Worm (Caenorhabditis elegans) whole organism, L4 larva: ENCODE results near the gene nspg-5.

Experiments used
- F49E8.2 ChIP-seq: sonication (generic microtip); optimal IDR thresholded peaks from 2 replicates; lab custom pipeline; 2016; ENCODE audit warnings: missing compliant biosample characterization, mild to moderate bottlenecking, missing genetic modification characterization, borderline replicate concordance
- T20F7.1 ChIP-seq: fragments of 200-800 bp; sonication (Bioruptor generic); optimal IDR thresholded peaks from 2 replicates; lab custom pipeline; 2018; ENCODE audit warnings: mild to moderate bottlenecking, missing genetic modification characterization, missing compliant biosample characterization
- Y48G9A.11 ChIP-seq: fragments of 200-800 bp; sonication (Bioruptor generic); IDR thresholded peaks from 2 replicates; pipeline ENCODE4 v1.3.6; 2022; ENCODE audit warnings: missing genetic modification reagents, missing genetic modification characterization, missing compliant biosample characterization
- Y5F2A.4 ChIP-seq: fragments of 200-800 bp; sonication (Bioruptor generic); optimal IDR thresholded peaks from 2 replicates; lab custom pipeline; 2018; ENCODE audit warnings: mild to moderate bottlenecking, missing genetic modification characterization, missing compliant biosample characterization
- ZK546.5 ChIP-seq, 2 experiments: sonication (generic microtip); optimal IDR thresholded peaks; 2 replicates each; lab custom pipeline; 2017; ENCODE audit warnings: missing biosample characterization in 2 of 2, missing genetic modification characterization in 2 of 2
- aha-1 ChIP-seq: fragments of 150-350 bp; peaks from one replicate; lab custom pipeline; 2014; ENCODE audit warnings: missing biosample characterization, missing genetic modification characterization
- arid-1 ChIP-seq: fragments of 200-800 bp; sonication (Bioruptor generic); conservative IDR thresholded peaks from 2 replicates; pipeline ENCODE4 v1.3.6; 2022; ENCODE audit warnings: missing genetic modification reagents, missing genetic modification characterization, missing compliant biosample characterization
- attf-4 ChIP-seq: sonication (generic microtip); optimal IDR thresholded peaks from 3 replicates; lab custom pipeline; 2017; ENCODE audit warnings: missing biosample characterization, missing genetic modification characterization
- ceh-20 ChIP-seq: fragments of 200-800 bp; sonication (Bioruptor generic); IDR thresholded peaks from 2 replicates; pipeline ENCODE4 v1.3.6; 2022; ENCODE audit warnings: missing genetic modification reagents, missing genetic modification characterization, missing compliant biosample characterization
- ceh-28 ChIP-seq: fragments of 150-350 bp; optimal IDR thresholded peaks from 2 replicates; lab custom pipeline; 2014; ENCODE audit warnings: missing biosample characterization, missing genetic modification reagents, missing genetic modification characterization
- cey-2 ChIP-seq: sonication (generic microtip); optimal IDR thresholded peaks from 3 replicates; lab custom pipeline; 2017; ENCODE audit warnings: missing genetic modification characterization, mild to moderate bottlenecking, missing compliant biosample characterization, antibody characterized with exemption, borderline replicate concordance; ENCODE audit not compliant: insufficient read depth
- daf-12 ChIP-seq: fragments of 150-350 bp; optimal IDR thresholded peaks from 2 replicates; lab custom pipeline; 2014; ENCODE audit warnings: missing biosample characterization, missing genetic modification reagents, missing genetic modification characterization
- daf-16 ChIP-seq, 3 experiments: sonication (generic microtip); optimal IDR thresholded peaks; 2 replicates each; lab custom pipeline; 2016 to 2017; ENCODE audit warnings: missing genetic modification characterization in 3 of 3, missing genetic modification reagents in 3 of 3, mild to moderate bottlenecking in 2 of 3, missing compliant biosample characterization in 2 of 3, missing biosample characterization in 1 of 3, moderate library complexity in 1 of 3
- daf-19 ChIP-seq: fragments of 200-800 bp; sonication (Bioruptor generic); conservative IDR thresholded peaks from 2 replicates; pipeline ENCODE4 v1.3.6; 2022; ENCODE audit warnings: missing genetic modification characterization, missing compliant biosample characterization
- daf-8 ChIP-seq: fragments of 200-800 bp; sonication (Bioruptor generic); IDR thresholded peaks from 2 replicates; pipeline ENCODE4 v1.3.6; 2022; ENCODE audit warnings: missing genetic modification characterization, missing compliant biosample characterization
- dmd-8 ChIP-seq: fragments of 200-800 bp; sonication (Bioruptor generic); IDR thresholded peaks from 2 replicates; pipeline ENCODE4 v1.3.6; 2022; ENCODE audit warnings: missing genetic modification characterization, missing compliant biosample characterization
- dmd-9 ChIP-seq: fragments of 200-800 bp; sonication (Bioruptor generic); IDR thresholded peaks from 2 replicates; pipeline ENCODE4 v1.3.6; 2022; ENCODE audit warnings: missing genetic modification reagents, missing genetic modification characterization, missing compliant biosample characterization
- dpl-1 ChIP-seq: fragments of 150-350 bp; optimal IDR thresholded peaks from 2 replicates; lab custom pipeline; 2014; ENCODE audit warnings: missing biosample characterization, missing genetic modification reagents, missing genetic modification characterization
- dve-1 ChIP-seq: sonication (generic microtip); optimal IDR thresholded peaks from 2 replicates; lab custom pipeline; 2017; ENCODE audit warnings: antibody characterized with exemption, mild to moderate bottlenecking, missing genetic modification characterization, missing compliant biosample characterization; ENCODE audit not compliant: insufficient read depth
- fkh-10 ChIP-seq: fragments of 150-350 bp; optimal IDR thresholded peaks from 2 replicates; lab custom pipeline; 2014; ENCODE audit warnings: missing biosample characterization, missing genetic modification reagents, missing genetic modification characterization
- fos-1 ChIP-seq: fragments of 150-350 bp; optimal IDR thresholded peaks from 2 replicates; lab custom pipeline; 2014; ENCODE audit warnings: missing biosample characterization, missing genetic modification characterization
- hif-1 ChIP-seq, 2 experiments: sonication (generic microtip); optimal IDR thresholded peaks; 2 replicates each; lab custom pipeline; 2016 to 2017; ENCODE audit warnings: missing compliant biosample characterization in 2 of 2, missing genetic modification characterization in 2 of 2, missing genetic modification reagents in 2 of 2, missing genotype in 2 of 2, mild to moderate bottlenecking in 1 of 2
- hlh-30 ChIP-seq: sonication (generic microtip); optimal IDR thresholded peaks from 2 replicates; lab custom pipeline; 2017; ENCODE audit warnings: antibody characterized with exemption, mild to moderate bottlenecking, missing genetic modification characterization, missing compliant biosample characterization; ENCODE audit not compliant: insufficient read depth
- hmg-1.1 ChIP-seq: fragments of 200-800 bp; sonication (Bioruptor generic); IDR thresholded peaks from 2 replicates; pipeline ENCODE4 v1.3.6; 2022; ENCODE audit warnings: missing genetic modification reagents, missing genetic modification characterization, missing compliant biosample characterization
- lin-15B ChIP-seq: fragments of 150-350 bp; sonication (generic microtip); optimal IDR thresholded peaks from 3 replicates; lab custom pipeline; 2014; ENCODE audit warnings: missing biosample characterization, missing genetic modification characterization
- lin-29 ChIP-seq: fragments of 200-800 bp; sonication (Bioruptor generic); IDR thresholded peaks from 2 replicates; pipeline ENCODE4 v1.3.6; 2022; ENCODE audit warnings: missing genetic modification reagents, missing genetic modification characterization, missing compliant biosample characterization
- madf-5 ChIP-seq, 2 experiments: fragments of 200-800 bp; sonication (Bioruptor generic); IDR thresholded peaks; 2 replicates each; pipeline ENCODE4 v1.3.6; 2022; ENCODE audit warnings: missing compliant biosample characterization in 2 of 2, missing genetic modification characterization in 2 of 2
- madf-9 ChIP-seq: fragments of 200-800 bp; sonication (Bioruptor generic); conservative IDR thresholded peaks from 2 replicates; pipeline ENCODE4 v1.3.6; 2022; ENCODE audit warnings: missing genetic modification reagents, missing genetic modification characterization, missing compliant biosample characterization
- mdl-1 ChIP-seq, 2 experiments: fragments of 150-350 bp in 1 of 2; sonication (generic microtip) in 1 of 2; optimal IDR thresholded peaks; 2 replicates each; lab custom pipeline; 2014 to 2017; ENCODE audit warnings: missing biosample characterization in 2 of 2, missing genetic modification characterization in 2 of 2
- mes-2 ChIP-seq: sonication (generic microtip); optimal IDR thresholded peaks from 2 replicates; lab custom pipeline; 2016; ENCODE audit warnings: missing genotype, mild to moderate bottlenecking, missing genetic modification characterization, missing compliant biosample characterization; ENCODE audit not compliant: poor library complexity, severe bottlenecking
- mxl-2 ChIP-seq: fragments of 200-800 bp; sonication (Bioruptor generic); conservative IDR thresholded peaks from 2 replicates; pipeline ENCODE4 v1.3.6; 2022; ENCODE audit warnings: missing genetic modification reagents, missing genetic modification characterization, missing compliant biosample characterization
- nhr-237 ChIP-seq: sonication (generic microtip); optimal IDR thresholded peaks from 2 replicates; lab custom pipeline; 2017; ENCODE audit warnings: missing biosample characterization, missing genetic modification characterization
- nhr-42 ChIP-seq: fragments of 200-800 bp; sonication (Bioruptor generic); IDR thresholded peaks from 2 replicates; pipeline ENCODE4 v1.3.6; 2022; ENCODE audit warnings: missing genetic modification characterization, missing compliant biosample characterization
- nhr-48 ChIP-seq: sonication (generic microtip); optimal IDR thresholded peaks from 2 replicates; lab custom pipeline; 2016; ENCODE audit warnings: mild to moderate bottlenecking, missing genetic modification characterization, missing compliant biosample characterization
- nhr-77 ChIP-seq: fragments of 150-350 bp; optimal IDR thresholded peaks from 2 replicates; lab custom pipeline; 2014; ENCODE audit warnings: missing biosample characterization, missing genetic modification characterization
- rbr-2 ChIP-seq: sonication (generic microtip); optimal IDR thresholded peaks from 2 replicates; lab custom pipeline; 2016; ENCODE audit warnings: missing genotype, missing genetic modification characterization, missing compliant biosample characterization
- snpc-1.2 ChIP-seq: fragments of 200-800 bp; sonication (Bioruptor generic); IDR thresholded peaks from 2 replicates; pipeline ENCODE4 v1.3.6; 2022; ENCODE audit warnings: missing genetic modification reagents, missing genetic modification characterization, missing compliant biosample characterization
- spr-3 ChIP-seq: fragments of 200-800 bp; sonication (Bioruptor generic); optimal IDR thresholded peaks from 2 replicates; lab custom pipeline; 2018; ENCODE audit warnings: mild to moderate bottlenecking, missing genetic modification characterization, missing compliant biosample characterization
- tra-1 ChIP-seq: fragments of 200-800 bp; sonication (Bioruptor generic); IDR thresholded peaks from 2 replicates; pipeline ENCODE4 v1.3.6; 2022; ENCODE audit warnings: missing genetic modification reagents, missing genetic modification characterization, missing compliant biosample characterization
- unc-39 ChIP-seq: sonication (generic microtip); optimal IDR thresholded peaks from 2 replicates; lab custom pipeline; 2017; ENCODE audit warnings: missing biosample characterization, missing genetic modification characterization
- zag-1 ChIP-seq: fragments of 150-350 bp; optimal IDR thresholded peaks from 2 replicates; lab custom pipeline; 2014; ENCODE audit warnings: missing biosample characterization, missing genetic modification characterization
- ztf-11 ChIP-seq: fragments of 150-350 bp; optimal IDR thresholded peaks from 2 replicates; lab custom pipeline; 2014; ENCODE audit warnings: missing biosample characterization, missing genetic modification characterization

The nspg-5 gene

ce11 chrX:2978100-2978499 lies 3.7 kb upstream of the nspg-5 start:
- no peak for TF ChIP-seq nhr-237 (tag; lab: Kevin White, UChicago)
- TF ChIP-seq lin-15B, result no peak
- TF ChIP-seq nhr-48 (tag; lab: Kevin White, UChicago), result no peak
- TF ChIP-seq ZK546.5 (tag; optimal IDR thresholded peaks at IDR 0.05; lab: Kevin White, UChicago), result no peak
- TF ChIP-seq Y5F2A.4, result no peak
- no peak for TF ChIP-seq dpl-1 (GFP tag; lab: Kevin White, UChicago)
- TF ChIP-seq dmd-9 (GFP tag; lab: Robert Waterston, UW), result no peak
- TF ChIP-seq rbr-2 (tag; lab: Kevin White, UChicago), result no peak

ce11 chrX:2983996-2984395 lies 2.2 kb downstream of the nspg-5 start, which contains the start of gene osm-5:
TSS of gene osm-5 (plus strand) at chrX:2984263.
- TF ChIP-seq Y48G9A.11 (no peak), ceh-20 (GFP tag; lab: Robert Waterston, UW) (no peak), mes-2 (no peak), mdl-1 (tag; optimal IDR thresholded peaks at IDR 0.05; lab: Kevin White, UChicago) (no peak), F49E8.2 (no peak), dmd-8 (GFP tag; lab: Robert Waterston, UW) (no peak), aha-1 (tag; lab: Kevin White, UChicago) (no peak), dve-1 (tag; lab: Kevin White, UChicago) (no peak), spr-3 (GFP tag; lab: Kevin White, UChicago) (no peak), daf-8 (GFP tag; lab: Robert Waterston, UW) (no peak), cey-2 (tag; lab: Kevin White, UChicago) (no peak), hlh-30 (tag; lab: Kevin White, UChicago) (no peak), zag-1 (tag; lab: Kevin White, UChicago) (no peak), attf-4 (no peak), madf-5 (GFP tag; IDR thresholded peaks at IDR 0.05; lab: Robert Waterston, UW) (no peak), ZK546.5 (tag; optimal IDR thresholded peaks at IDR 0.05; lab: Kevin White, UChicago) (no peak), madf-9 (GFP tag; lab: Robert Waterston, UW) (no peak), fkh-10 (GFP tag; lab: Kevin White, UChicago) (no peak)

ce11 chrX:2990145-2990544 lies 8.3 kb downstream of the nspg-5 start:
- TF ChIP-seq fkh-10 (GFP tag; lab: Kevin White, UChicago) (no peak), F49E8.2 (no peak), cey-2 (tag; lab: Kevin White, UChicago) (no peak)

ce11 chrX:2996318-2996717 lies 14.5 kb downstream of the nspg-5 start:
- TF ChIP-seq aha-1 (tag; lab: Kevin White, UChicago), result peak; percentile 68
- peak; percentile 39 for TF ChIP-seq ceh-28 (tag; lab: Kevin White, UChicago)
- 0 out of 2 replicates have a peak, but pooled peaks have one; percentile 8 for TF ChIP-seq madf-9 (GFP tag; lab: Robert Waterston, UW)
- TF ChIP-seq nhr-42 (GFP tag; lab: Robert Waterston, UW), result no peak
- TF ChIP-seq tra-1 (GFP tag; lab: Robert Waterston, UW), result no peak
- TF ChIP-seq nhr-77 (tag; lab: Kevin White, UChicago), result peak; percentile 28
- no peak for TF ChIP-seq snpc-1.2 (GFP tag; lab: Robert Waterston, UW)

- TF ChIP-seq ztf-11 (tag; lab: Kevin White, UChicago), result peak; percentile 60
- peak; percentile 77 to 86 for TF ChIP-seq hif-1 (tag; optimal IDR thresholded peaks at IDR 0.05; lab: Kevin White, UChicago)
- TF ChIP-seq daf-19, result no peak
- TF ChIP-seq daf-16 (GFP tag; optimal IDR thresholded peaks at IDR 0.05; lab: Kevin White, UChicago), result peak; percentile 96 to 99
- peak; percentile 97 for TF ChIP-seq daf-16 (tag; optimal IDR thresholded peaks at IDR 0.05; lab: Kevin White, UChicago)
- peak; percentile 95 for TF ChIP-seq lin-29 (GFP tag; lab: Robert Waterston, UW)
- no peak; the same call in 1 of the 2 replicates for TF ChIP-seq arid-1 (GFP tag; lab: Robert Waterston, UW)
- peak; percentile 100 for TF ChIP-seq hmg-1.1 (GFP tag; lab: Robert Waterston, UW)
- TF ChIP-seq T20F7.1, result peak; percentile 94
- peak; percentile 91 for TF ChIP-seq nhr-237 (tag; lab: Kevin White, UChicago)
- peak; percentile 37 for TF ChIP-seq daf-12
- TF ChIP-seq nhr-42 (GFP tag; lab: Robert Waterston, UW), result peak; percentile 99
- peak; percentile 89 for TF ChIP-seq fos-1 (tag; lab: Kevin White, UChicago)
- peak; percentile 84 for TF ChIP-seq mxl-2 (GFP tag; lab: Robert Waterston, UW)
- peak; percentile 99 for TF ChIP-seq rbr-2 (tag; lab: Kevin White, UChicago)
- peak; percentile 72 for TF ChIP-seq dpl-1 (GFP tag; lab: Kevin White, UChicago)
- no peak for TF ChIP-seq unc-39 (tag; lab: Kevin White, UChicago)
- peak; percentile 74 for TF ChIP-seq dmd-9 (GFP tag; lab: Robert Waterston, UW)
These were observed 15.2 kb downstream of the nspg-5 start for ce11 chrX:2996976-2997399.
